Worm (Caenorhabditis elegans) whole organism, L4 larva: ENCODE results near the gene ttc-17.
A peak's percentile ranks its signal among the peaks of the same experiment; 100 is the strongest.

Experiments
- D1046.2 ChIP-seq: fragments of 200-800 bp; sonication (Bioruptor generic); IDR thresholded peaks from 2 replicates; pipeline ENCODE4 v1.3.6; 2022; ENCODE audit warnings: missing genetic modification characterization, missing compliant biosample characterization
- Y105C5A.15 ChIP-seq: fragments of 200-800 bp; sonication (Bioruptor generic); IDR thresholded peaks from 2 replicates; pipeline ENCODE4 v1.3.6; 2022; ENCODE audit warnings: missing genetic modification characterization, missing compliant biosample characterization
- aha-1 ChIP-seq: fragments of 150-350 bp; peaks from one replicate; lab custom pipeline; 2014; ENCODE audit warnings: missing biosample characterization, missing genetic modification characterization
- arid-1 ChIP-seq: fragments of 200-800 bp; sonication (Bioruptor generic); conservative IDR thresholded peaks from 2 replicates; pipeline ENCODE4 v1.3.6; 2022; ENCODE audit warnings: missing genetic modification reagents, missing genetic modification characterization, missing compliant biosample characterization
- ceh-28 ChIP-seq: fragments of 150-350 bp; optimal IDR thresholded peaks from 2 replicates; lab custom pipeline; 2014; ENCODE audit warnings: missing biosample characterization, missing genetic modification reagents, missing genetic modification characterization
- ces-1 ChIP-seq: fragments of 150-350 bp; sonication (generic microtip); optimal IDR thresholded peaks from 4 replicates; lab custom pipeline; 2014; ENCODE audit warnings: missing biosample characterization, missing genetic modification reagents, missing genetic modification characterization
- daf-16 ChIP-seq, 3 experiments: sonication (generic microtip); optimal IDR thresholded peaks; 2 replicates each; lab custom pipeline; 2016 to 2017; ENCODE audit warnings: missing genetic modification characterization in 3 of 3, missing genetic modification reagents in 3 of 3, mild to moderate bottlenecking in 2 of 3, missing compliant biosample characterization in 2 of 3, missing biosample characterization in 1 of 3, moderate library complexity in 1 of 3
- dmd-6 ChIP-seq: fragments of 200-800 bp; sonication (Bioruptor generic); IDR thresholded peaks from 2 replicates; pipeline ENCODE4 v1.3.6; 2022; ENCODE audit warnings: missing genetic modification reagents, missing genetic modification characterization, missing compliant biosample characterization
- duxl-1 ChIP-seq: sonication (generic microtip); optimal IDR thresholded peaks from 2 replicates; lab custom pipeline; 2016; ENCODE audit warnings: mild to moderate bottlenecking, missing genetic modification characterization, moderate library complexity, missing compliant biosample characterization; ENCODE audit not compliant: poor library complexity
- dve-1 ChIP-seq: sonication (generic microtip); optimal IDR thresholded peaks from 2 replicates; lab custom pipeline; 2017; ENCODE audit warnings: antibody characterized with exemption, mild to moderate bottlenecking, missing genetic modification characterization, missing compliant biosample characterization; ENCODE audit not compliant: insufficient read depth
- hlh-11 ChIP-seq: fragments of 200-800 bp; sonication (Bioruptor generic); optimal IDR thresholded peaks from 2 replicates; lab custom pipeline; 2018; ENCODE audit warnings: mild to moderate bottlenecking, missing genetic modification characterization, missing compliant biosample characterization
- hlh-30 ChIP-seq: sonication (generic microtip); optimal IDR thresholded peaks from 2 replicates; lab custom pipeline; 2017; ENCODE audit warnings: antibody characterized with exemption, mild to moderate bottlenecking, missing genetic modification characterization, missing compliant biosample characterization; ENCODE audit not compliant: insufficient read depth
- lin-13 ChIP-seq: fragments of 150-350 bp; optimal IDR thresholded peaks from 2 replicates; lab custom pipeline; 2014; ENCODE audit warnings: missing biosample characterization, missing genetic modification reagents, missing genetic modification characterization
- lin-38 ChIP-seq: fragments of 200-800 bp; sonication (Bioruptor generic); IDR thresholded peaks from 2 replicates; pipeline ENCODE4 v1.3.6; 2022; ENCODE audit warnings: missing genetic modification reagents, missing genetic modification characterization, missing compliant biosample characterization
- lin-39 ChIP-seq: fragments of 150-350 bp; optimal IDR thresholded peaks from 2 replicates; lab custom pipeline; 2014; ENCODE audit warnings: missing biosample characterization, missing genetic modification reagents, missing genetic modification characterization
- lsy-2 ChIP-seq, 2 experiments: fragments of 150-350 bp in 1 of 2; sonication (generic microtip) in 1 of 2; optimal IDR thresholded peaks; 2 replicates each; lab custom pipeline; 2014 to 2017; ENCODE audit warnings: missing biosample characterization in 2 of 2, missing genetic modification characterization in 2 of 2
- mdt-29 ChIP-seq: fragments of 200-800 bp; sonication (Bioruptor generic); IDR thresholded peaks from 2 replicates; pipeline ENCODE4 v1.3.6; 2022; ENCODE audit warnings: missing genetic modification reagents, missing genetic modification characterization, missing compliant biosample characterization
- mep-1 ChIP-seq: fragments of 150-350 bp; sonication (generic microtip); optimal IDR thresholded peaks from 3 replicates; lab custom pipeline; 2014; ENCODE audit warnings: missing biosample characterization, missing genetic modification characterization
- mes-2 ChIP-seq: sonication (generic microtip); optimal IDR thresholded peaks from 2 replicates; lab custom pipeline; 2016; ENCODE audit warnings: missing genotype, mild to moderate bottlenecking, missing genetic modification characterization, missing compliant biosample characterization; ENCODE audit not compliant: poor library complexity, severe bottlenecking
- nhr-10 ChIP-seq: fragments of 150-350 bp; optimal IDR thresholded peaks from 2 replicates; lab custom pipeline; 2014; ENCODE audit warnings: missing biosample characterization, missing genetic modification characterization
- nhr-25 ChIP-seq: sonication (generic microtip); optimal IDR thresholded peaks from 2 replicates; lab custom pipeline; 2017; ENCODE audit warnings: missing genetic modification characterization, mild to moderate bottlenecking, missing compliant biosample characterization, antibody characterized with exemption, moderate library complexity, borderline replicate concordance; ENCODE audit not compliant: insufficient read depth
- nhr-28 ChIP-seq: fragments of 150-350 bp; optimal IDR thresholded peaks from 2 replicates; lab custom pipeline; 2014; ENCODE audit warnings: missing biosample characterization, missing genetic modification characterization
- nhr-42 ChIP-seq: fragments of 200-800 bp; sonication (Bioruptor generic); IDR thresholded peaks from 2 replicates; pipeline ENCODE4 v1.3.6; 2022; ENCODE audit warnings: missing genetic modification characterization, missing compliant biosample characterization
- nhr-77 ChIP-seq: fragments of 150-350 bp; optimal IDR thresholded peaks from 2 replicates; lab custom pipeline; 2014; ENCODE audit warnings: missing biosample characterization, missing genetic modification characterization
- pqm-1 ChIP-seq: sonication (generic microtip); optimal IDR thresholded peaks from 2 replicates; lab custom pipeline; 2017; ENCODE audit warnings: missing biosample characterization, missing genetic modification characterization
- set-16 ChIP-seq: fragments of 200-800 bp; sonication (Bioruptor generic); IDR thresholded peaks from 2 replicates; pipeline ENCODE4 v1.3.6; 2022; ENCODE audit warnings: missing genetic modification reagents, missing genetic modification characterization, missing compliant biosample characterization
- snpc-4 ChIP-seq: fragments of 150-350 bp; optimal IDR thresholded peaks from 2 replicates; lab custom pipeline; 2014; ENCODE audit warnings: missing biosample characterization, missing genetic modification characterization
- spr-3 ChIP-seq: fragments of 200-800 bp; sonication (Bioruptor generic); optimal IDR thresholded peaks from 2 replicates; lab custom pipeline; 2018; ENCODE audit warnings: mild to moderate bottlenecking, missing genetic modification characterization, missing compliant biosample characterization
- tra-1 ChIP-seq: fragments of 200-800 bp; sonication (Bioruptor generic); IDR thresholded peaks from 2 replicates; pipeline ENCODE4 v1.3.6; 2022; ENCODE audit warnings: missing genetic modification reagents, missing genetic modification characterization, missing compliant biosample characterization
- unc-62 ChIP-seq, 3 experiments: fragments of 150-350 bp in 1 of 3; sonication (generic microtip); optimal IDR thresholded peaks in 2 of 3; peaks in 1 of 3; 1 replicate in 1 of 3; 2 replicates in 2 of 3; lab custom pipeline; 2014 to 2017; ENCODE audit warnings: missing biosample characterization in 3 of 3, missing genetic modification characterization in 3 of 3, missing genetic modification reagents in 3 of 3, missing genotype in 1 of 3
- vab-7 ChIP-seq: fragments of 200-800 bp; sonication (Bioruptor generic); IDR thresholded peaks from 2 replicates; pipeline ENCODE4 v1.3.6; 2022; ENCODE audit warnings: missing genetic modification reagents, missing genetic modification characterization, missing compliant biosample characterization
- zfp-3 ChIP-seq: fragments of 200-800 bp; sonication (Bioruptor generic); conservative IDR thresholded peaks from 2 replicates; pipeline ENCODE4 v1.3.6; 2022; ENCODE audit warnings: missing genetic modification reagents, missing genetic modification characterization, missing compliant biosample characterization

Gene ttc-17

DNA sequence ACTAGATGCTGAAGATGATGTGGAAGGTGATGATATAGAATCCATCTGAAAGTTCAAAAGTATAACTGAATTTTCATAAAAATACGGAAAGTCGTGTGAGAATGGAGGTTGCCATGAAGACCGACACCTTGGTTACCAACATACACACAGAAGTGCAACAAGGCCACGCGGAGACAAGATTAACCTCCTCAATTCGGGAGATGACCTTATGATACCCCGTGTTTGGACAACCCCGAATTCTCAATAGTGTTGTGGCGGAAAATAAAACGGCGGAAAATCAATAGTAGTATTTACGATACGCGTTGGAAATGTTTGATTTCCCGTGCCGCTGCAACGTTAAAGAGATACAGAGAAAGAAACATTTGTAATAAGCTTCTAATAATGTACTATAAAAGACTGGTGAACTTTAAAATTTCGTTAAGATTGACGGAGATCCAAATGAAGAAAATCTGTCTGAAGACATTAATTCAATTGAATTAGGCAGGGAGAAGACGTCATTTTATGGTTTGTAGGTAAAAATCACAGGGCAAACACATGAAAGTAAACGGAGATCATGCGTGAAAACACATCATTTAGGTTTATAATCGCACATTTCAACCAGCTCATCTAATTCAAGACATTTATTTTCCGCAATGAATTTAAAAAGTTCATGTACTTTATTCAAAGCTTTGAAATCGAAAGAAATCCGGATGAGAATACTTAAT lies 7.4 kb downstream of the ttc-17 start, which contains the start of gene nhr-44:
TSS of gene nhr-44 (minus strand) at position 51 of the 704 bp plus-strand sequence.
- TF ChIP-seq nhr-42 (no peak), nhr-10 (tag; lab: Kevin White, UChicago) (no peak), aha-1 (peak; percentile 76), ces-1 (no peak), set-16 (GFP tag; lab: Robert Waterston, UW) (no peak), mdt-29 (no peak), hlh-30 (tag; lab: Kevin White, UChicago) (peak; percentile 46), ceh-28 (tag; lab: Kevin White, UChicago) (no peak), daf-16 (GFP tag; optimal IDR thresholded peaks at IDR 0.05; lab: Kevin White, UChicago) (no peak), daf-16 (tag; optimal IDR thresholded peaks at IDR 0.05; lab: Kevin White, UChicago) (peak; percentile 8)

DNA sequence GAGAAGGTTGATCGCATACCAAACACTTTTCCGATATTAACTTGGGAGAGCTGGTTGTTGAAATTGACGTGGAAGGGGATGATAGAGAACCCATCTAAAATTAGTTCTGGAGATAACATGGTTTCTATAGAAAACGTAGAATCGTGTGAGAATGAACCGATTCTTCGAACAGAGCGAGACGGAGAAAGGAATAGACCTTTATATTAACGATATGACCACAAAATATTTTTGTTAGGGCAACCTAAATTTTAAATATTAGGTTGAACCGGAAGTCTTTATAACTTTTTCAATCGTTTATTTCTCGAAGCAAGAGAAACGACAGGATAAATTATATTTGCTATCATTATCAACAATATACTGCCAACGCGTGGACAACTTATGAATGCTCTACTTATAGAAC lies 9.2 kb downstream of the ttc-17 start, which contains the start of gene nhr-219:
TSS of gene nhr-219 (minus strand) at position 101 of the 400 bp plus-strand sequence.
- TF ChIP-seq unc-62 (GFP tag; optimal IDR thresholded peaks at IDR 0.05 in 1 of 2; lab: Kevin White, UChicago) (peak in 1 of 2 experiments; percentile 28), unc-62 (tag; optimal IDR thresholded peaks at IDR 0.05; lab: Kevin White, UChicago) (no peak), D1046.2 (GFP tag; lab: Robert Waterston, UW) (no peak)

DNA sequence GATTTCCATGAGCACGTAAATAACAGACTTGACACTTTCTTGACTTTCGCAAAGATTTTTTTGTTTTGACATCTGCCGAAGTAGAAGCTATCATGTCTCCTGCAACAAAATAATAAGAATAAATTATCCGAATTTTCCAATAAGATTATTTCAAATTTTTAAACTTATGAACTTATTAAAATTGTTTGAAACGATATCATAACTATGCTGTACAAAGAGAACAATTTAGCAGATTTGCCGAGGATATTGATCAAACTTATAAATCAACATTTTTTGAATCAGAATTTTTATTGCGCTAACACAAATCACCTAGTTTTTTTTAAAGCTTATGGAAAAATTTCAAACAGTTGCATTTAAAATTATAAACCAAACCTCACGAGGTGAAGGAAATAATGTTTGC lies 15.4 kb downstream of the ttc-17 start, which contains the start of gene nhr-195:
TSS of gene nhr-195 (minus strand) at position 101 of the 400 bp plus-strand sequence.
- TF ChIP-seq vab-7 (GFP tag; lab: Robert Waterston, UW) (no peak), lin-39 (tag; lab: Kevin White, UChicago) (no peak), snpc-4 (tag; lab: Kevin White, UChicago) (no peak), set-16 (GFP tag; lab: Robert Waterston, UW) (no peak), ceh-28 (tag; lab: Kevin White, UChicago) (no peak), nhr-25 (tag; lab: Kevin White, UChicago) (no peak), tra-1 (GFP tag; lab: Robert Waterston, UW) (no peak), nhr-10 (tag; lab: Kevin White, UChicago) (no peak), zfp-3 (GFP tag; lab: Robert Waterston, UW) (no peak), Y105C5A.15 (no peak)

DNA sequence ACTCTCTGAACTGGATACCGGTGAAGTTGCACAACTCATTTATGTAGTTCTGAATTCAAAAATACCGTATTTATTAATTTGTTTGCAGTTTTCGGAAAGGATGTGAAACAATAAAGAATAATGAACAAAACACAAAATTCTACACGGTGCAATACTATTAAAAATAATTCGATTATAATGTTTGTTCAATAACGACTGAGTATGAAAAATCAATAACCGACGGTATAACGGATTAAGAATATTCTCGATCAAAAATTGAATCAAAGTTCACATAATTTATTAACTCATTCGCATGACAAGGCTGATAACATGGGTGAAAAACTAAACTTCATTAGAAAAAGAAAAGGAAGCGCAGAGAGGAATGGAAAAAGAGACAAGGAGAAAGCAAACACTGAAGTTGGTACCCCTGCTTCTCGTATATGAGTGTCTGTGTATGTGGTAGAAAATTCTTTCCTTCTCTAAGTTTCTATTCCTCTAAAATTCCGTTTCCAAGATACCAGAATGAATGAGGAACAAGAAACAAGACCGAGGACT lies 18.1 kb downstream of the ttc-17 start, which contains the start of gene nhr-143:
TSS of gene nhr-143 (minus strand) at position 51 of the 534 bp plus-strand sequence.
- no peak for TF ChIP-seq mes-2 (tag; lab: Kevin White, UChicago)
- peak; percentile 11 for TF ChIP-seq mep-1 (tag; lab: Kevin White, UChicago)
- TF ChIP-seq nhr-77 (tag; lab: Kevin White, UChicago) = peak; percentile 31
- TF ChIP-seq daf-16 (GFP tag; optimal IDR thresholded peaks at IDR 0.05; lab: Kevin White, UChicago) = no peak
- peak; percentile 27 for TF ChIP-seq daf-16 (tag; optimal IDR thresholded peaks at IDR 0.05; lab: Kevin White, UChicago)
- peak; percentile 41 for TF ChIP-seq pqm-1 (tag; lab: Kevin White, UChicago)
- TF ChIP-seq lsy-2 (tag; optimal IDR thresholded peaks at IDR 0.05; lab: Kevin White, UChicago) = peak in 1 of 2 experiments; percentile 17
- TF ChIP-seq lin-38 (GFP tag; lab: Robert Waterston, UW) = no peak
- TF ChIP-seq spr-3 (GFP tag; lab: Kevin White, UChicago) = no peak
- peak in 1 of 2 experiments; percentile 10 for TF ChIP-seq unc-62 (GFP tag; optimal IDR thresholded peaks at IDR 0.05 in 1 of 2; lab: Kevin White, UChicago)
- no peak for TF ChIP-seq unc-62 (tag; optimal IDR thresholded peaks at IDR 0.05; lab: Kevin White, UChicago)
- TF ChIP-seq dve-1 (tag; lab: Kevin White, UChicago) = peak; percentile 61
- TF ChIP-seq duxl-1 (tag; lab: Kevin White, UChicago) = no peak
- TF ChIP-seq arid-1 (GFP tag; lab: Robert Waterston, UW) = no peak
- TF ChIP-seq hlh-11 (tag; lab: Kevin White, UChicago) = peak; percentile 47
- TF ChIP-seq lin-13 (GFP tag; lab: Kevin White, UChicago) = no peak
- peak; percentile 50 for TF ChIP-seq dmd-6 (GFP tag; lab: Robert Waterston, UW)
- TF ChIP-seq nhr-28 (tag; lab: Kevin White, UChicago) = peak; percentile 43
